Fruit fly (Drosophila melanogaster) whole organism, embryonic: ENCODE data around the gene CG12507.

ENCODE experiments used
- Adf1 ChIP-seq: fragments of 200-800 bp; sonication (Bioruptor generic); IDR thresholded peaks from 2 replicates; pipeline ENCODE4 v1.3.6; 2022; ENCODE audit warnings: missing biosample characterization, missing genetic modification characterization
- Antp ChIP-seq: fragments of 200-800 bp; sonication (Bioruptor generic); optimal IDR thresholded peaks from 3 replicates; lab custom pipeline; 2016; ENCODE audit warnings: missing biosample characterization, missing genetic modification characterization
- CG1024 ChIP-seq: fragments of 200-800 bp; sonication (Bioruptor generic); IDR thresholded peaks from 2 replicates; pipeline ENCODE4 v1.3.6; 2022; ENCODE audit warnings: missing biosample characterization, missing genetic modification characterization
- CG10543 ChIP-seq: fragments of 200-800 bp; sonication (Bioruptor generic); optimal IDR thresholded peaks from 3 replicates; lab custom pipeline; 2017; ENCODE audit warnings: missing biosample characterization, mild to moderate bottlenecking, missing genetic modification characterization, moderate library complexity
- CG12769 ChIP-seq: fragments of 200-800 bp; sonication (Bioruptor generic); optimal IDR thresholded peaks from 2 replicates; lab custom pipeline; 2019; ENCODE audit warnings: missing biosample characterization, mild to moderate bottlenecking, missing genetic modification characterization, moderate library complexity
- CG13775 ChIP-seq: fragments of 200-800 bp; sonication (Bioruptor generic); optimal IDR thresholded peaks from 3 replicates; lab custom pipeline; 2017; ENCODE audit warnings: missing biosample characterization, mild to moderate bottlenecking, missing genetic modification characterization
- CG14441 ChIP-seq: fragments of 200-800 bp; sonication (Bioruptor generic); IDR thresholded peaks from 2 replicates; pipeline ENCODE4 v1.3.6; 2022; ENCODE audit warnings: missing biosample characterization, missing genetic modification characterization
- CG16815 ChIP-seq: fragments of 200-800 bp; sonication (Bioruptor generic); optimal IDR thresholded peaks from 3 replicates; lab custom pipeline; 2017; ENCODE audit warnings: missing biosample characterization, mild to moderate bottlenecking, missing genetic modification characterization
- CG17802 ChIP-seq: fragments of 200-800 bp; sonication (Bioruptor generic); optimal IDR thresholded peaks from 2 replicates; lab custom pipeline; 2018; ENCODE audit warnings: missing biosample characterization, mild to moderate bottlenecking, missing genetic modification characterization, moderate library complexity
- CG18262 ChIP-seq: fragments of 200-800 bp; optimal IDR thresholded peaks from 3 replicates; lab custom pipeline; 2019; ENCODE audit warnings: missing biosample characterization, mild to moderate bottlenecking, missing genetic modification characterization, moderate library complexity
- CG18619 ChIP-seq: fragments of 200-800 bp; sonication (Bioruptor generic); optimal IDR thresholded peaks from 3 replicates; lab custom pipeline; 2017; ENCODE audit warnings: missing biosample characterization, mild to moderate bottlenecking, missing genetic modification characterization
- CG3407 ChIP-seq: fragments of 200-800 bp; sonication (Bioruptor generic); optimal IDR thresholded peaks from 2 replicates; lab custom pipeline; 2018; ENCODE audit warnings: missing biosample characterization, mild to moderate bottlenecking, missing genetic modification characterization
- CG34376 ChIP-seq: fragments of 200-800 bp; sonication (Bioruptor generic); optimal IDR thresholded peaks from 2 replicates; lab custom pipeline; 2018; ENCODE audit warnings: missing biosample characterization, mild to moderate bottlenecking, missing genetic modification characterization
- CG4282 ChIP-seq: fragments of 200-800 bp; sonication (Bioruptor generic); optimal IDR thresholded peaks from 2 replicates; lab custom pipeline; 2016; ENCODE audit warnings: missing biosample characterization, missing genetic modification characterization
- CG4360 ChIP-seq: fragments of 200-800 bp; sonication (Bioruptor generic); IDR thresholded peaks from 2 replicates; pipeline ENCODE4 v1.3.6; 2022; ENCODE audit warnings: missing biosample characterization, missing genetic modification characterization
- CG4617 ChIP-seq: fragments of 200-800 bp; sonication (Bioruptor generic); optimal IDR thresholded peaks from 3 replicates; lab custom pipeline; 2016; ENCODE audit warnings: missing biosample characterization, missing genetic modification characterization, borderline replicate concordance
- CG5953 ChIP-seq: fragments of 200-800 bp; sonication (Bioruptor generic); IDR thresholded peaks from 2 replicates; pipeline ENCODE4 v1.3.6; 2022; ENCODE audit warnings: missing biosample characterization, missing genetic modification characterization
- CG6654 ChIP-seq: fragments of 200-800 bp; sonication (Bioruptor generic); optimal IDR thresholded peaks from 2 replicates; lab custom pipeline; 2017; ENCODE audit warnings: missing biosample characterization, mild to moderate bottlenecking, missing genetic modification characterization
- CG8359 ChIP-seq: fragments of 200-800 bp; sonication (Bioruptor generic); optimal IDR thresholded peaks from 2 replicates; lab custom pipeline; 2017; ENCODE audit warnings: missing biosample characterization, mild to moderate bottlenecking, missing genetic modification characterization, borderline replicate concordance
- CG9932 ChIP-seq: fragments of 200-800 bp; sonication (Bioruptor generic); IDR thresholded peaks from 2 replicates; pipeline ENCODE4 v1.3.6; 2022; ENCODE audit warnings: missing biosample characterization, missing genetic modification characterization
- CTCF ChIP-seq: fragments of 200-800 bp; sonication (Bioruptor generic); optimal IDR thresholded peaks from 2 replicates; lab custom pipeline; 2017; ENCODE audit warnings: missing biosample characterization, mild to moderate bottlenecking, missing genetic modification characterization, moderate library complexity
- Camta ChIP-seq: fragments of 200-800 bp; sonication (Bioruptor generic); optimal IDR thresholded peaks from 2 replicates; lab custom pipeline; 2016; ENCODE audit warnings: missing biosample characterization, missing genetic modification characterization
- CoRest ChIP-seq: fragments of 200-800 bp; sonication (Bioruptor generic); optimal IDR thresholded peaks from 3 replicates; lab custom pipeline; 2018; ENCODE audit warnings: missing biosample characterization, mild to moderate bottlenecking, missing genetic modification characterization, moderate library complexity
- Dbx ChIP-seq: fragments of 200-800 bp; sonication (Bioruptor generic); IDR thresholded peaks from 3 replicates; pipeline ENCODE4 v1.3.6; 2022; ENCODE audit warnings: missing biosample characterization, missing genetic modification characterization
- Ets97D ChIP-seq: fragments of 200-800 bp; sonication (Bioruptor generic); optimal IDR thresholded peaks from 3 replicates; lab custom pipeline; 2016; ENCODE audit warnings: missing biosample characterization, missing genetic modification characterization
- Gsc ChIP-seq: fragments of 200-800 bp; sonication (Bioruptor generic); IDR thresholded peaks from 2 replicates; pipeline ENCODE4 v1.3.6; 2022; ENCODE audit warnings: missing biosample characterization, missing genetic modification characterization
- HLH4C ChIP-seq: fragments of 200-800 bp; sonication (Bioruptor generic); IDR thresholded peaks from 3 replicates; pipeline ENCODE4 v1.3.6; 2022; ENCODE audit warnings: missing biosample characterization, missing genetic modification characterization; ENCODE audit not compliant: partially characterized antibody
- HmgZ ChIP-seq: fragments of 200-800 bp; sonication (Bioruptor generic); optimal IDR thresholded peaks from 2 replicates; lab custom pipeline; 2018; ENCODE audit warnings: missing biosample characterization, mild to moderate bottlenecking, missing genetic modification characterization
- Lim3 ChIP-seq: fragments of 200-800 bp; sonication (Bioruptor generic); IDR thresholded peaks from 2 replicates; pipeline ENCODE4 v1.3.6; 2022; ENCODE audit warnings: missing biosample characterization, missing genetic modification characterization
- NC2α ChIP-seq: fragments of 200-800 bp; sonication (Bioruptor generic); optimal IDR thresholded peaks from 2 replicates; lab custom pipeline; 2016; ENCODE audit warnings: missing biosample characterization, missing genetic modification characterization
- NK7.1 ChIP-seq: fragments of 200-800 bp; sonication (Bioruptor generic); optimal IDR thresholded peaks from 3 replicates; lab custom pipeline; 2016; ENCODE audit warnings: missing biosample characterization, missing genetic modification characterization
- NfI ChIP-seq: fragments of 200-800 bp; sonication (Bioruptor generic); optimal IDR thresholded peaks from 3 replicates; lab custom pipeline; 2018; ENCODE audit warnings: missing biosample characterization, mild to moderate bottlenecking, missing genetic modification characterization, moderate library complexity
- Ravus ChIP-seq: fragments of 200-800 bp; sonication (Bioruptor generic); IDR thresholded peaks from 2 replicates; pipeline ENCODE4 v1.3.6; 2022; ENCODE audit warnings: missing biosample characterization, missing genetic modification characterization
- Sin3A ChIP-seq: fragments of >200 bp; optimal IDR thresholded peaks from 2 replicates; lab custom pipeline; 2018
- Sry-δ ChIP-seq: fragments of 200-800 bp; sonication (Bioruptor generic); optimal IDR thresholded peaks from 2 replicates; lab custom pipeline; 2016; ENCODE audit warnings: missing biosample characterization, missing genetic modification characterization
- TFAM ChIP-seq: fragments of 200-800 bp; sonication (Bioruptor generic); optimal IDR thresholded peaks from 2 replicates; lab custom pipeline; 2017; ENCODE audit warnings: missing biosample characterization, missing genetic modification characterization, inconsistent platforms
- al ChIP-seq: fragments of 200-800 bp; sonication (Bioruptor generic); IDR thresholded peaks from 2 replicates; pipeline ENCODE4 v1.3.6; 2022; ENCODE audit warnings: missing biosample characterization, missing genetic modification characterization
- az2 ChIP-seq: fragments of 200-800 bp; sonication (Bioruptor generic); optimal IDR thresholded peaks from 3 replicates; lab custom pipeline; 2016; ENCODE audit warnings: missing biosample characterization, missing genetic modification characterization
- bab2 ChIP-seq: fragments of 200-800 bp; sonication (Bioruptor generic); optimal IDR thresholded peaks from 2 replicates; lab custom pipeline; 2016; ENCODE audit warnings: missing biosample characterization, missing genetic modification characterization
- da ChIP-seq: fragments of 200-800 bp; sonication (Bioruptor generic); optimal IDR thresholded peaks from 2 replicates; lab custom pipeline; 2016; ENCODE audit warnings: missing biosample characterization, missing genetic modification characterization
- emc ChIP-seq: fragments of 200-800 bp; sonication (Bioruptor generic); optimal IDR thresholded peaks from 2 replicates; lab custom pipeline; 2016; ENCODE audit warnings: missing biosample characterization, missing genetic modification characterization
- eve ChIP-seq, 2 experiments: fragments of >200 bp; optimal IDR thresholded peaks; 2 replicates each; lab custom pipeline; 2017; ENCODE audit warnings: missing biosample characterization in 2 of 2, missing genetic modification characterization in 2 of 2
- exex ChIP-seq: fragments of 200-800 bp; sonication (Bioruptor generic); optimal IDR thresholded peaks from 4 replicates; lab custom pipeline; 2018; ENCODE audit warnings: missing biosample characterization, mild to moderate bottlenecking, missing genetic modification characterization, moderate library complexity
- ftz-f1 ChIP-seq: fragments of 200-800 bp; sonication (Bioruptor generic); optimal IDR thresholded peaks from 2 replicates; lab custom pipeline; 2016; ENCODE audit warnings: missing biosample characterization, missing genetic modification characterization
- klu ChIP-seq: fragments of 200-800 bp; sonication (Bioruptor generic); IDR thresholded peaks from 2 replicates; pipeline ENCODE4 v1.3.6; 2022; ENCODE audit warnings: missing biosample characterization, missing genetic modification characterization
- maf-S ChIP-seq: fragments of 200-800 bp; sonication (Bioruptor generic); optimal IDR thresholded peaks from 2 replicates; lab custom pipeline; 2016; ENCODE audit warnings: missing biosample characterization, missing genetic modification characterization
- org-1 ChIP-seq: fragments of 200-800 bp; sonication (Bioruptor generic); optimal IDR thresholded peaks from 2 replicates; lab custom pipeline; 2017; ENCODE audit warnings: missing biosample characterization, missing genetic modification characterization
- row ChIP-seq: fragments of 200-800 bp; sonication (Bioruptor generic); IDR thresholded peaks from 3 replicates; pipeline ENCODE4 v1.3.6; 2022; ENCODE audit warnings: missing biosample characterization, missing genetic modification characterization
- stc ChIP-seq: fragments of 200-800 bp; sonication (Bioruptor generic); IDR thresholded peaks from 2 replicates; pipeline ENCODE4 v1.3.6; 2022; ENCODE audit warnings: missing biosample characterization, missing genetic modification characterization
- trh ChIP-seq: fragments of 200-800 bp; sonication (Bioruptor generic); optimal IDR thresholded peaks from 2 replicates; lab custom pipeline; 2016; ENCODE audit warnings: missing biosample characterization, missing genetic modification characterization
- vfl ChIP-seq: fragments of 200-800 bp; sonication (Bioruptor generic); optimal IDR thresholded peaks from 2 replicates; lab custom pipeline; 2016; ENCODE audit warnings: missing biosample characterization, missing genetic modification characterization
- wdn ChIP-seq: fragments of 200-800 bp; sonication (Bioruptor generic); IDR thresholded peaks from 2 replicates; pipeline ENCODE4 v1.3.6; 2022; ENCODE audit warnings: missing biosample characterization, missing genetic modification characterization
- wek ChIP-seq: fragments of 200-800 bp; sonication (Bioruptor generic); optimal IDR thresholded peaks from 3 replicates; lab custom pipeline; 2018; ENCODE audit warnings: missing biosample characterization, mild to moderate bottlenecking, missing genetic modification characterization, moderate library complexity

The CG12507 gene

DNA sequence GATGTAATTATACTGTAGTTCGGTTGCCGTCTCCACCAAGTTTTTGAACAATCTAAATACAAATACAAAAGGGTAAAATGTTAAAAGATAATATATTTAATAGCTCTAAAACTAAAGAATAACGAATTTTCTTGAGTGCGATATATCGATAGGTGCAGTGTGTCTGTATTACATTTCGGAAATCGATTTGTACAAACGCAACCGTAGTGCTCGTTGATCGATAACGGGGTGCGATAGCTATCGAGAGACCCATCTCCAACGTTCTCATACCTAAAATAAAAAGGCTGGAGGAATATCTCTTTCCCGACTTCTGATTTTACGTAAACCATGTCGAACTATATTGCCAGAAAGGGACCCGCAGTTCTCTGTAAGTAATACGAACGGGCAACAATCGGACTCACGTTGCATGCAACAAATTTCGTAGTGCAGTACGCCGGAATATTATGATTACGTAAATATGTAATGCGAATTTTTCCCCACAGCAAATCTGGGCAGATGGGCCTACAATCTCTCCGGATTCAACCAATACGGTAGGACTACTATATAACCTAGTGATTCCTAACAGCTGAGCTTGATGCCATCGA, 19.8 kb upstream of the CG12507 start, which contains the start of gene UQCR-14 (continued):
- TF ChIP-seq al (GFP tag; lab: Robert Waterston, UW) = peak; percentile 25; the same call in 1 of the 2 replicates
- TF ChIP-seq CG3407 (GFP tag; lab: Kevin White, UChicago) = no peak
- TF ChIP-seq Antp (GFP tag; lab: Kevin White, UChicago) = no peak
- TF ChIP-seq Dbx (GFP tag; lab: Robert Waterston, UW) = peak; percentile 66
- no peak for TF ChIP-seq CG6654 (GFP tag; lab: Kevin White, UChicago)
- TF ChIP-seq vfl (GFP tag; lab: Kevin White, UChicago) = no peak
- TF ChIP-seq Ets97D (GFP tag; lab: Kevin White, UChicago) = peak; percentile 86
- no peak for TF ChIP-seq org-1
- peak; percentile 96 for TF ChIP-seq HLH4C
- no peak for TF ChIP-seq wdn (GFP tag; lab: Robert Waterston, UW)
- TF ChIP-seq emc (GFP tag; lab: Kevin White, UChicago) = no peak
- no peak for TF ChIP-seq eve (GFP tag; optimal IDR thresholded peaks at IDR 0.05; lab: Kevin White, UChicago)
- no peak for TF ChIP-seq Gsc
- TF ChIP-seq Sry-δ = peak; percentile 97
- TF ChIP-seq exex = no peak
- TF ChIP-seq Sin3A (lab: Kevin White, UChicago) = peak; percentile 28
- TF ChIP-seq klu (GFP tag; lab: Robert Waterston, UW) = no peak
- peak; percentile 28 for TF ChIP-seq CoRest (tag; lab: Kevin White, UChicago)
- TF ChIP-seq CG1024 (GFP tag; lab: Robert Waterston, UW) = no peak
- TF ChIP-seq CG5953 (GFP tag; lab: Robert Waterston, UW) = 0 out of 2 replicates have a peak, but pooled peaks have one; percentile 6
- no peak for TF ChIP-seq maf-S (GFP tag; lab: Kevin White, UChicago)
- TF ChIP-seq Ravus (GFP tag; lab: Robert Waterston, UW) = no peak
- no peak for TF ChIP-seq trh
- no peak for TF ChIP-seq NC2α (GFP tag; lab: Kevin White, UChicago)
- peak; percentile 8 for TF ChIP-seq CTCF (GFP tag; lab: Kevin White, UChicago)
- TF ChIP-seq CG16815 (GFP tag; lab: Kevin White, UChicago) = no peak
- TF ChIP-seq bab2 (GFP tag; lab: Kevin White, UChicago) = no peak
- TF ChIP-seq ftz-f1 (GFP tag; lab: Kevin White, UChicago) = no peak
- TF ChIP-seq TFAM (GFP tag; lab: Kevin White, UChicago) = no peak
- TF ChIP-seq Adf1 (GFP tag; lab: Robert Waterston, UW) = peak; percentile 34; the same call in 1 of the 2 replicates
- TF ChIP-seq CG4282 (GFP tag; lab: Kevin White, UChicago) = no peak
- peak; percentile 22 for TF ChIP-seq CG17802
- no peak for TF ChIP-seq CG4360
- peak; percentile 4 for TF ChIP-seq NfI
- peak; percentile 38 for TF ChIP-seq CG12769 (tag; lab: Kevin White, UChicago)
- TF ChIP-seq CG9932 (GFP tag; lab: Robert Waterston, UW) = peak; percentile 74
- TF ChIP-seq CG13775 (GFP tag; lab: Kevin White, UChicago) = peak; percentile 12
- no peak for TF ChIP-seq CG14441 (GFP tag; lab: Robert Waterston, UW)
- TF ChIP-seq da (GFP tag; lab: Kevin White, UChicago) = no peak
- no peak for TF ChIP-seq Camta (GFP tag; lab: Kevin White, UChicago)
- TF ChIP-seq wek (GFP tag; lab: Kevin White, UChicago) = no peak
- no peak for TF ChIP-seq stc (GFP tag; lab: Robert Waterston, UW)
- peak; percentile 3 for TF ChIP-seq CG10543 (GFP tag; lab: Kevin White, UChicago)
- peak; percentile 25 for TF ChIP-seq CG34376 (GFP tag; lab: Kevin White, UChicago)
- TF ChIP-seq CG8359 (GFP tag; lab: Kevin White, UChicago) = no peak
- peak; percentile 80 for TF ChIP-seq HmgZ (tag; lab: Kevin White, UChicago)
- TF ChIP-seq NK7.1 (GFP tag; lab: Kevin White, UChicago) = no peak
- peak; percentile 19 for TF ChIP-seq CG18262
- TF ChIP-seq Lim3 (GFP tag; lab: Robert Waterston, UW) = no peak
- TF ChIP-seq row (GFP tag; lab: Robert Waterston, UW) = peak; percentile 74
- TF ChIP-seq az2 (GFP tag; lab: Kevin White, UChicago) = no peak
- no peak for TF ChIP-seq CG18619 (GFP tag; lab: Kevin White, UChicago)
- peak; percentile 57 for TF ChIP-seq CG4617 (GFP tag; lab: Kevin White, UChicago)
